2 fruit fly cellular contexts compared by ENCODE assay signal in the genomic region with DNA sequence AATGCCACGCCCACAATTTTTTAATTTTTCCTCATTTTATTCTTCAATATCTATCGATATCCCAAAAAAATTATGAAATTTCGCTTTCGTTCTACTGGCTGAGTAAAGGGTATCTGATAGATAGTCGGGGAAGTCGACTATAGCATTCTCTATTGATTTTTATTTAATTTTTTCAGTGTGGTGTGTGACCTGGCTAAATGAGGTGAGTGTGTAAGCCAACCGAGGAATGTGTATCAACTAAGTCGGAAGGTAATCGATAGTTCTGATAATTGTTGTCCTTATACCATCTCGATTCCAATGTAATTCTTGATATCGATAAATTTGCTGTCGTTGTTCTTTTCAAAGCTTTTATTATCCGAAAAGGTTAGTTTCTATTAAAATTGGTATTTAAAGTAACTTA.
TF ChIP-seq lines count a peak whose summit lies in the region.

A gene (plus strand): TSS at position 328 of the 400 bp plus-strand sequence.

TF ChIP-seq in whole organism, embryonic, 481 proteins besides CTCF, POLR2A, EP300 and RAD21 (continued from another document and continues in another):
- TF ChIP-seq h (optimal IDR thresholded peaks at IDR 0.05; lab: Kevin White, UChicago) (no peak), Ssrp (tag; optimal IDR thresholded peaks at IDR 0.05; lab: Kevin White, UChicago) (peak; percentile 13), Deaf1 (tag; optimal IDR thresholded peaks at IDR 0.05; lab: Kevin White, UChicago) (no peak), CG17361 (GFP tag; IDR thresholded peaks at IDR 0.05; lab: Robert Waterston, UW) (peak; percentile 37; the same call in 1 of the 3 replicates), trh (GFP tag; optimal IDR thresholded peaks at IDR 0.05; lab: Kevin White, UChicago) (no peak), sug (tag; optimal IDR thresholded peaks at IDR 0.05; lab: Kevin White, UChicago) (peak; percentile 13), CG1529 (GFP tag; optimal IDR thresholded peaks at IDR 0.05; lab: Kevin White, UChicago) (no peak), al (GFP tag; IDR thresholded peaks at IDR 0.05; lab: Robert Waterston, UW) (peak; percentile 22; the same call in 1 of the 2 replicates), wdn (GFP tag; IDR thresholded peaks at IDR 0.05; lab: Robert Waterston, UW) (no peak), Hr78 (GFP tag; optimal IDR thresholded peaks at IDR 0.05; lab: Kevin White, UChicago) (no peak), bcd (GFP tag; optimal IDR thresholded peaks at IDR 0.05; lab: Kevin White, UChicago) (peak; percentile 39), CG10959 (GFP tag; IDR thresholded peaks at IDR 0.05; lab: Robert Waterston, UW) (no peak), zen2 (GFP tag; IDR thresholded peaks at IDR 0.05; lab: Robert Waterston, UW; ENCODE audit: partially characterized antibody) (peak; percentile 74), Lpt (GFP tag; optimal IDR thresholded peaks at IDR 0.05; lab: Kevin White, UChicago) (no peak), eve (GFP tag; optimal IDR thresholded peaks at IDR 0.05; lab: Kevin White, UChicago) (peak in 1 of 2 experiments; percentile 23), CG11696 (GFP tag; IDR thresholded peaks at IDR 0.05; lab: Robert Waterston, UW) (no peak), Poxn (GFP tag; IDR thresholded peaks at IDR 0.05; lab: Robert Waterston, UW) (no peak), tin (GFP tag; optimal IDR thresholded peaks at IDR 0.05; lab: Kevin White, UChicago) (peak; percentile 62), Lim3 (GFP tag; IDR thresholded peaks at IDR 0.05; lab: Robert Waterston, UW) (no peak), klu (GFP tag; IDR thresholded peaks at IDR 0.05; lab: Robert Waterston, UW) (no peak), CG16815 (GFP tag; optimal IDR thresholded peaks at IDR 0.05; lab: Kevin White, UChicago) (no peak), en (GFP tag; optimal IDR thresholded peaks at IDR 0.05; lab: Kevin White, UChicago) (no peak), CG4617 (GFP tag; optimal IDR thresholded peaks at IDR 0.05; lab: Kevin White, UChicago; ENCODE audit: borderline replicate concordance) (peak; percentile 20), CG17186 (GFP tag; optimal IDR thresholded peaks at IDR 0.05; lab: Kevin White, UChicago) (no peak), CG5953 (GFP tag; IDR thresholded peaks at IDR 0.05; lab: Robert Waterston, UW) (no peak), kay (GFP tag; optimal IDR thresholded peaks at IDR 0.05; lab: Kevin White, UChicago) (peak; percentile 26), sens-2 (GFP tag; IDR thresholded peaks at IDR 0.05; lab: Robert Waterston, UW) (no peak), Atf6 (GFP tag; IDR thresholded peaks at IDR 0.05; lab: Robert Waterston, UW) (no peak), sima (GFP tag; optimal IDR thresholded peaks at IDR 0.05; lab: Kevin White, UChicago) (no peak), CG2199 (GFP tag; IDR thresholded peaks at IDR 0.05; lab: Robert Waterston, UW) (peak; percentile 48; the same call in 1 of the 3 replicates), ftz-f1 (GFP tag; optimal IDR thresholded peaks at IDR 0.05; lab: Kevin White, UChicago) (no peak), CG31388 (GFP tag; optimal IDR thresholded peaks at IDR 0.05; lab: Kevin White, UChicago) (no peak), CG7556 (GFP tag; optimal IDR thresholded peaks at IDR 0.05; lab: Kevin White, UChicago) (no peak), CG7839 (tag; optimal IDR thresholded peaks at IDR 0.05; lab: Kevin White, UChicago) (peak; percentile 57), C15 (GFP tag; IDR thresholded peaks at IDR 0.05; lab: Robert Waterston, UW) (no peak), Taf1 (GFP tag; IDR thresholded peaks at IDR 0.05; lab: Robert Waterston, UW) (peak; percentile 54; the same call in 1 of the 2 replicates), grn (GFP tag; optimal IDR thresholded peaks at IDR 0.05; lab: Kevin White, UChicago) (no peak), CG17328 (GFP tag; IDR thresholded peaks at IDR 0.05; lab: Robert Waterston, UW) (peak; percentile 11; the same call in 1 of the 2 replicates), chm (GFP tag; IDR thresholded peaks at IDR 0.05; lab: Robert Waterston, UW) (no peak), her (GFP tag; optimal IDR thresholded peaks at IDR 0.05; lab: Kevin White, UChicago) (peak; percentile 53), so (GFP tag; IDR thresholded peaks at IDR 0.05; lab: Robert Waterston, UW) (no peak), CG34224 (GFP tag; IDR thresholded peaks at IDR 0.05; lab: Robert Waterston, UW; ENCODE audit: partially characterized antibody) (peak; percentile 83), tna (GFP tag; IDR thresholded peaks at IDR 0.05; lab: Robert Waterston, UW; ENCODE audit: partially characterized antibody) (no peak; the same call in 1 of the 2 replicates), CG32532 (GFP tag; IDR thresholded peaks at IDR 0.05; lab: Robert Waterston, UW) (peak; percentile 60), CG18619 (GFP tag; optimal IDR thresholded peaks at IDR 0.05; lab: Kevin White, UChicago) (no peak), CG12155 (GFP tag; optimal IDR thresholded peaks at IDR 0.05; lab: Kevin White, UChicago) (peak; percentile 37), pita (GFP tag; optimal IDR thresholded peaks at IDR 0.05; lab: Kevin White, UChicago) (peak; percentile 52), Atf-2 (GFP tag; optimal IDR thresholded peaks at IDR 0.05; lab: Kevin White, UChicago) (no peak), p53 (GFP tag; optimal IDR thresholded peaks at IDR 0.05; lab: Kevin White, UChicago) (peak; percentile 29), HLH4C (GFP tag; IDR thresholded peaks at IDR 0.05; lab: Robert Waterston, UW; ENCODE audit: partially characterized antibody) (peak; percentile 88), NK7.1 (GFP tag; optimal IDR thresholded peaks at IDR 0.05; lab: Kevin White, UChicago) (no peak), NfI (GFP tag; optimal IDR thresholded peaks at IDR 0.05; lab: Kevin White, UChicago) (peak; percentile 34), ab (GFP tag; optimal IDR thresholded peaks at IDR 0.05; lab: Kevin White, UChicago) (no peak), seq (GFP tag; IDR thresholded peaks at IDR 0.05; lab: Robert Waterston, UW) (no peak), B-H2 (GFP tag; optimal IDR thresholded peaks at IDR 0.05; lab: Kevin White, UChicago) (peak; percentile 4), CG14710 (tag; optimal IDR thresholded peaks at IDR 0.05; lab: Kevin White, UChicago) (no peak), CG2889 (GFP tag; IDR thresholded peaks at IDR 0.05; lab: Robert Waterston, UW) (no peak), CG7786 (GFP tag; optimal IDR thresholded peaks at IDR 0.05; lab: Kevin White, UChicago) (peak; percentile 66), CG32772 (GFP tag; IDR thresholded peaks at IDR 0.05; lab: Robert Waterston, UW) (peak; percentile 29; the same call in 1 of the 2 replicates), CG15011 (GFP tag; optimal IDR thresholded peaks at IDR 0.05; lab: Kevin White, UChicago) (no peak), CG2875 (GFP tag; optimal IDR thresholded peaks at IDR 0.05; lab: Kevin White, UChicago) (no peak), wor (GFP tag; IDR thresholded peaks at IDR 0.05; lab: Robert Waterston, UW) (no peak), CG2120 (GFP tag; optimal IDR thresholded peaks at IDR 0.05; lab: Kevin White, UChicago) (peak; percentile 74), CG30403 (GFP tag; optimal IDR thresholded peaks at IDR 0.05; lab: Kevin White, UChicago) (peak; percentile 70)

TF ChIP-seq in whole organism, prepupa, 60 proteins besides CTCF, POLR2A, EP300 and RAD21 (continued from another document):
- TF ChIP-seq Met (GFP tag; optimal IDR thresholded peaks at IDR 0.05; lab: Kevin White, UChicago) (no peak), CG3032 (tag; optimal IDR thresholded peaks at IDR 0.05; lab: Kevin White, UChicago) (no peak), Sox15 (GFP tag; optimal IDR thresholded peaks at IDR 0.05; lab: Kevin White, UChicago) (peak; percentile 7), CG8319 (GFP tag; optimal IDR thresholded peaks at IDR 0.05; lab: Kevin White, UChicago) (no peak), achi (GFP tag; optimal IDR thresholded peaks at IDR 0.05; lab: Kevin White, UChicago) (no peak), Sox102F (GFP tag; optimal IDR thresholded peaks at IDR 0.05; lab: Kevin White, UChicago) (no peak), Hr39 (GFP tag; optimal IDR thresholded peaks at IDR 0.05; lab: Kevin White, UChicago) (peak; percentile 48), CG3919 (GFP tag; optimal IDR thresholded peaks at IDR 0.05; lab: Kevin White, UChicago) (no peak), fkh (GFP tag; optimal IDR thresholded peaks at IDR 0.05; lab: Kevin White, UChicago) (no peak), CG6808 (GFP tag; optimal IDR thresholded peaks at IDR 0.05; lab: Kevin White, UChicago) (no peak), Eip93F (GFP tag; optimal IDR thresholded peaks at IDR 0.05; lab: Kevin White, UChicago) (no peak), CG11294 (GFP tag; IDR thresholded peaks at IDR 0.05; lab: Robert Waterston, UW) (no peak), Gug (GFP tag; IDR thresholded peaks at IDR 0.05; lab: Robert Waterston, UW) (no peak), eg (GFP tag; IDR thresholded peaks at IDR 0.05; lab: Robert Waterston, UW) (no peak), CG4318 (GFP tag; optimal IDR thresholded peaks at IDR 0.05; lab: Kevin White, UChicago) (peak; percentile 4), CG10631 (GFP tag; optimal IDR thresholded peaks at IDR 0.05; lab: Kevin White, UChicago) (peak; percentile 32), CG15336 (GFP tag; IDR thresholded peaks at IDR 0.05; lab: Robert Waterston, UW) (no peak), Eip78C (GFP tag; lab: Kevin White, UChicago) (no peak), CG32006 (GFP tag; optimal IDR thresholded peaks at IDR 0.05; lab: Kevin White, UChicago) (no peak), CG9139 (GFP tag; optimal IDR thresholded peaks at IDR 0.05; lab: Kevin White, UChicago) (no peak), CG8119 (GFP tag; IDR thresholded peaks at IDR 0.05; lab: Robert Waterston, UW) (no peak), esn (GFP tag; optimal IDR thresholded peaks at IDR 0.05; lab: Kevin White, UChicago) (peak; percentile 32), pdm3 (GFP tag; optimal IDR thresholded peaks at IDR 0.05; lab: Kevin White, UChicago) (no peak), svp (GFP tag; lab: Kevin White, UChicago) (no peak), acj6 (GFP tag; optimal IDR thresholded peaks at IDR 0.05; lab: Kevin White, UChicago) (peak; percentile 36), CG8632 (GFP tag; optimal IDR thresholded peaks at IDR 0.05; lab: Kevin White, UChicago) (no peak), lz (GFP tag; optimal IDR thresholded peaks at IDR 0.05; lab: Kevin White, UChicago) (peak; percentile 43), Hr4 (GFP tag; optimal IDR thresholded peaks at IDR 0.05; lab: Kevin White, UChicago) (no peak), Ets21C (GFP tag; optimal IDR thresholded peaks at IDR 0.05; lab: Kevin White, UChicago) (peak; percentile 14), Smox (GFP tag; optimal IDR thresholded peaks at IDR 0.05; lab: Kevin White, UChicago) (no peak), vri (GFP tag; optimal IDR thresholded peaks at IDR 0.05; lab: Kevin White, UChicago) (no peak), CG6276 (GFP tag; optimal IDR thresholded peaks at IDR 0.05; lab: Kevin White, UChicago) (no peak), Blimp-1 (GFP tag; optimal IDR thresholded peaks at IDR 0.05; lab: Kevin White, UChicago) (no peak), fd59A (GFP tag; optimal IDR thresholded peaks at IDR 0.05; lab: Kevin White, UChicago) (no peak), ss (GFP tag; optimal IDR thresholded peaks at IDR 0.05; lab: Kevin White, UChicago) (no peak), CG11902 (GFP tag; optimal IDR thresholded peaks at IDR 0.05; lab: Kevin White, UChicago) (no peak), Eip75B (GFP tag; optimal IDR thresholded peaks at IDR 0.05; lab: Kevin White, UChicago) (no peak), CG6792 (GFP tag; optimal IDR thresholded peaks at IDR 0.05; lab: Kevin White, UChicago) (no peak)
